Fruit fly (Drosophila melanogaster): ENCODE data around the gene PGRP-LB.
A peak's percentile ranks its signal among the peaks of the same experiment; 100 is the strongest.

The PGRP-LB gene

DNA sequence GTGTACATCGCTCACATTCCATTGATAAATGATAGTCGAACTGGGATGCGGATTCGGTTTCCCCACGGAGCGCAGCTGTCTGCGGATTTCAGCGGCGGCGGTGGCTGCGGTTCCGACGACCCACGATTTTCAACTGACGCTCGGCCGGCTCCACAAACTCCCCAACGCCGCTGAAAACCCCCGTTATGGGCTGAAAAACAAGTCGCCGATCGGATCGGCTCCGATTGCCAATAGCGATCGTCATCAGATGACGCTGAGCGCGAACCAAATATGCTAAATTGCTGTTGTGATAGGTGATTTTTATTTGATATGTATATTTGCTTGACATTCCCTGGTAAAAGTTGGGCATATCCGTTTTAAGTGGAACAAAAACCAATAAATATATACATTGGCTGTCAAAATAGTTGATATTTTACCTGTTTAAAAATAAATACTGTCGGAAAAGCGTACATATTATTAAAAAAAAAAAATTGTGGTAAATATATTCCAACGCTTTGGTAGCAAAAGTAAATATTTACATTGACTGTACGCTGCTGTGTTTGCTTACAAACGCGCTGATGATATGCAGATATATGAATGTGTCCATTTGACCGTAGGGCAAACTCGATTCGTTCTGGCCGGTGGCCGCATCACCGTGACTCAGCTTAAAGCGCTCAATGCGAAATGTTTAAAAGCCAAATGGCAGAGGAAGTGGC is 6.0 kb downstream of the PGRP-LB start (continued):
- TF ChIP-seq Pdp1 (GFP tag; optimal IDR thresholded peaks at IDR 0.05) = peak; percentile 24 to 38
- no peak for TF ChIP-seq Stat92E (GFP tag; optimal IDR thresholded peaks at IDR 0.05)
- peak; percentile 11 for TF ChIP-seq Antp (GFP tag; optimal IDR thresholded peaks at IDR 0.05)
- no peak for TF ChIP-seq Nf-YB (GFP tag; optimal IDR thresholded peaks at IDR 0.05)
- TF ChIP-seq Hmr (GFP tag; optimal IDR thresholded peaks at IDR 0.05) = peak; percentile 77
- peak; percentile 68 for TF ChIP-seq CG18619 (GFP tag; optimal IDR thresholded peaks at IDR 0.05)
- TF ChIP-seq CG13894 (tag; optimal IDR thresholded peaks at IDR 0.05) = no peak
- TF ChIP-seq CG18476 (GFP tag; optimal IDR thresholded peaks at IDR 0.05) = no peak
- TF ChIP-seq CG17359 (tag; optimal IDR thresholded peaks at IDR 0.05) = peak; percentile 47
- TF ChIP-seq dpn (GFP tag; optimal IDR thresholded peaks at IDR 0.05) = peak; percentile 49 to 70
- peak; percentile 8 for TF ChIP-seq Nf-YC (tag; optimal IDR thresholded peaks at IDR 0.05)
- no peak for TF ChIP-seq dimm (GFP tag; IDR thresholded peaks at IDR 0.05)
- no peak for TF ChIP-seq CG33557 (GFP tag; optimal IDR thresholded peaks at IDR 0.05)
- TF ChIP-seq CG10321 (GFP tag; IDR thresholded peaks at IDR 0.05) = no peak
- TF ChIP-seq Oli (tag; optimal IDR thresholded peaks at IDR 0.05) = peak; percentile 61
- no peak for TF ChIP-seq hkb (optimal IDR thresholded peaks at IDR 0.05)
- peak; percentile 40; the same call in 1 of the 2 replicates for TF ChIP-seq hkb (GFP tag; IDR thresholded peaks at IDR 0.05)
- TF ChIP-seq insv (GFP tag; optimal IDR thresholded peaks at IDR 0.05) = no peak
- TF ChIP-seq CG3065 (GFP tag; optimal IDR thresholded peaks at IDR 0.05) = no peak
- no peak for TF ChIP-seq odd (GFP tag; optimal IDR thresholded peaks at IDR 0.05)
- TF ChIP-seq wor (GFP tag; IDR thresholded peaks at IDR 0.05) = no peak
- TF ChIP-seq BtbVII (GFP tag; optimal IDR thresholded peaks at IDR 0.05) = peak; percentile 22
- peak; percentile 18 for TF ChIP-seq lbe (GFP tag; optimal IDR thresholded peaks at IDR 0.05)
- TF ChIP-seq CG3995 (GFP tag; optimal IDR thresholded peaks at IDR 0.05) = peak; percentile 58
- TF ChIP-seq CkIIα-i1 (GFP tag; IDR thresholded peaks at IDR 0.05) = no peak
- TF ChIP-seq Spps (tag; optimal IDR thresholded peaks at IDR 0.05) = no peak
- no peak for TF ChIP-seq aop (GFP tag; IDR thresholded peaks at IDR 0.05)
- TF ChIP-seq CG8478 (optimal IDR thresholded peaks at IDR 0.05) = no peak
- TF ChIP-seq ase (GFP tag; IDR thresholded peaks at IDR 0.05) = 0 out of 3 replicates have a peak, but pooled peaks have one; percentile 46
- no peak for TF ChIP-seq CG4617 (GFP tag; optimal IDR thresholded peaks at IDR 0.05; ENCODE audit: borderline replicate concordance)
- TF ChIP-seq Side (GFP tag; optimal IDR thresholded peaks at IDR 0.05) = no peak
- peak; percentile 59 for TF ChIP-seq NfI (GFP tag; optimal IDR thresholded peaks at IDR 0.05)
- no peak for TF ChIP-seq CG7745 (tag; optimal IDR thresholded peaks at IDR 0.05)
- peak; percentile 7 for TF ChIP-seq Atf-2 (GFP tag; optimal IDR thresholded peaks at IDR 0.05)
- peak; percentile 32 for TF ChIP-seq tin (GFP tag; optimal IDR thresholded peaks at IDR 0.05)
- no peak for TF ChIP-seq gcm2 (GFP tag; optimal IDR thresholded peaks at IDR 0.05)
- TF ChIP-seq CG14710 (tag; optimal IDR thresholded peaks at IDR 0.05) = no peak
- TF ChIP-seq al (GFP tag; IDR thresholded peaks at IDR 0.05) = peak; percentile 84
- no peak for TF ChIP-seq dm (GFP tag; optimal IDR thresholded peaks at IDR 0.05)
- no peak for TF ChIP-seq CG2116 (GFP tag; optimal IDR thresholded peaks at IDR 0.05)
- TF ChIP-seq Med (GFP tag) = peak; percentile 93
- no peak for TF ChIP-seq CG1647 (GFP tag; optimal IDR thresholded peaks at IDR 0.05)
- TF ChIP-seq nom (GFP tag; optimal IDR thresholded peaks at IDR 0.05) = no peak
- peak; percentile 11 for TF ChIP-seq CG4424 (GFP tag; optimal IDR thresholded peaks at IDR 0.05)
- peak; percentile 2 for TF ChIP-seq ab (GFP tag; optimal IDR thresholded peaks at IDR 0.05)
- no peak for TF ChIP-seq CG15696 (tag; optimal IDR thresholded peaks at IDR 0.05)
- TF ChIP-seq Ptx1 (GFP tag; IDR thresholded peaks at IDR 0.05) = peak; percentile 74
- no peak for TF ChIP-seq stc (GFP tag; IDR thresholded peaks at IDR 0.05)
- peak; percentile 40 for TF ChIP-seq Hmx (GFP tag; optimal IDR thresholded peaks at IDR 0.05)
- TF ChIP-seq az2 (GFP tag; optimal IDR thresholded peaks at IDR 0.05) = no peak
